Fruit fly (Drosophila melanogaster) whole organism, prepupa: ENCODE data around the gene CG42571.
A peak's percentile ranks its signal among the peaks of the same experiment; 100 is the strongest.

Experiments used
- CG10631 ChIP-seq: fragments of 200-800 bp; sonication (Bioruptor generic); optimal IDR thresholded peaks from 2 replicates; lab custom pipeline; 2016; ENCODE audit warnings: missing biosample characterization, missing genetic modification characterization
- CG10669 ChIP-seq: fragments of 200-800 bp; sonication (Bioruptor generic); optimal IDR thresholded peaks from 3 replicates; lab custom pipeline; 2018; ENCODE audit warnings: missing biosample characterization, mild to moderate bottlenecking, missing genetic modification characterization, moderate library complexity
- CG11294 ChIP-seq: fragments of 200-800 bp; sonication (Bioruptor generic); IDR thresholded peaks from 2 replicates; pipeline ENCODE4 v1.3.6; 2022; ENCODE audit warnings: missing biosample characterization, missing genetic modification characterization
- CG11762 ChIP-seq: fragments of 200-800 bp; sonication (Bioruptor generic); optimal IDR thresholded peaks from 3 replicates; lab custom pipeline; 2016; ENCODE audit warnings: missing biosample characterization, missing genetic modification characterization; ENCODE audit not compliant: insufficient read depth
- CG15336 ChIP-seq: fragments of 200-800 bp; sonication (Bioruptor generic); IDR thresholded peaks from 2 replicates; pipeline ENCODE4 v1.3.6; 2022; ENCODE audit warnings: missing biosample characterization, missing genetic modification characterization
- CG1621 ChIP-seq: fragments of 200-800 bp; sonication (Bioruptor generic); optimal IDR thresholded peaks from 3 replicates; lab custom pipeline; 2018; ENCODE audit warnings: missing biosample characterization, mild to moderate bottlenecking, missing genetic modification characterization
- CG16779 ChIP-seq: fragments of 200-800 bp; sonication (Bioruptor generic); optimal IDR thresholded peaks from 3 replicates; lab custom pipeline; 2017; ENCODE audit warnings: missing biosample characterization, mild to moderate bottlenecking, missing genetic modification characterization
- CG32006 ChIP-seq: fragments of 200-800 bp; sonication (Bioruptor generic); optimal IDR thresholded peaks from 3 replicates; lab custom pipeline; 2017; ENCODE audit warnings: missing biosample characterization, mild to moderate bottlenecking, missing genetic modification characterization
- CG3919 ChIP-seq: fragments of 200-800 bp; sonication (Bioruptor generic); optimal IDR thresholded peaks from 3 replicates; lab custom pipeline; 2016; ENCODE audit warnings: missing biosample characterization, missing genetic modification characterization
- CG6163 ChIP-seq: fragments of 200-800 bp; sonication (Bioruptor generic); IDR thresholded peaks from 3 replicates; pipeline ENCODE4 v1.3.6; 2022; ENCODE audit warnings: missing biosample characterization, missing genetic modification characterization
- CG6276 ChIP-seq: fragments of 200-800 bp; sonication (Bioruptor generic); optimal IDR thresholded peaks from 2 replicates; lab custom pipeline; 2017; ENCODE audit warnings: missing biosample characterization, mild to moderate bottlenecking, missing genetic modification characterization
- CG7368 ChIP-seq: fragments of 200-800 bp; sonication (Bioruptor generic); optimal IDR thresholded peaks from 3 replicates; lab custom pipeline; 2016; ENCODE audit warnings: missing biosample characterization, missing genetic modification characterization
- CG8119 ChIP-seq: fragments of 200-800 bp; sonication (Bioruptor generic); IDR thresholded peaks from 3 replicates; pipeline ENCODE4 v1.3.6; 2022; ENCODE audit warnings: missing biosample characterization, missing genetic modification characterization
- CG9139 ChIP-seq: fragments of 200-800 bp; sonication (Bioruptor generic); optimal IDR thresholded peaks from 3 replicates; lab custom pipeline; 2017; ENCODE audit warnings: missing biosample characterization, mild to moderate bottlenecking, missing genetic modification characterization
- Eip78C ChIP-seq: fragments of 200-800 bp; sonication (Bioruptor generic); peaks from one replicate; lab custom pipeline; 2016; ENCODE audit warnings: missing biosample characterization, missing genetic modification characterization
- Eip93F ChIP-seq: fragments of 200-800 bp; sonication (Bioruptor generic); optimal IDR thresholded peaks from 2 replicates; lab custom pipeline; 2016; ENCODE audit warnings: missing biosample characterization, mild to moderate bottlenecking, missing genetic modification characterization
- Ets96B ChIP-seq: fragments of 200-800 bp; optimal IDR thresholded peaks from 2 replicates; lab custom pipeline; 2019; ENCODE audit warnings: missing biosample characterization, mild to moderate bottlenecking, missing genetic modification characterization, moderate library complexity
- Gug ChIP-seq: fragments of 200-800 bp; sonication (Bioruptor generic); IDR thresholded peaks from 2 replicates; pipeline ENCODE4 v1.3.6; 2022; ENCODE audit warnings: missing biosample characterization, missing genetic modification characterization
- Hr38 ChIP-seq: sonication (Bioruptor generic); optimal IDR thresholded peaks from 2 replicates; lab custom pipeline; 2016; ENCODE audit warnings: missing biosample characterization, missing genetic modification characterization
- Lpt ChIP-seq: fragments of 200-800 bp; sonication (Bioruptor generic); optimal IDR thresholded peaks from 3 replicates; lab custom pipeline; 2016; ENCODE audit warnings: missing biosample characterization, missing genetic modification characterization
- Sox14 ChIP-seq: fragments of 200-800 bp; sonication (Bioruptor generic); optimal IDR thresholded peaks from 3 replicates; lab custom pipeline; 2016; ENCODE audit warnings: missing biosample characterization, missing genetic modification characterization
- achi ChIP-seq: fragments of 200-800 bp; sonication (Bioruptor generic); optimal IDR thresholded peaks from 3 replicates; lab custom pipeline; 2016; ENCODE audit warnings: missing biosample characterization, missing genetic modification characterization
- acj6 ChIP-seq: fragments of 200-800 bp; sonication (Bioruptor generic); optimal IDR thresholded peaks from 3 replicates; lab custom pipeline; 2016; ENCODE audit warnings: missing biosample characterization, missing genetic modification characterization
- cyc ChIP-seq: fragments of 200-800 bp; sonication (Bioruptor generic); optimal IDR thresholded peaks from 3 replicates; lab custom pipeline; 2016; ENCODE audit warnings: missing biosample characterization, missing genetic modification characterization
- dac ChIP-seq: fragments of 200-800 bp; sonication (Bioruptor generic); optimal IDR thresholded peaks from 2 replicates; lab custom pipeline; 2017; ENCODE audit warnings: missing biosample characterization, mild to moderate bottlenecking, missing genetic modification characterization
- dsx ChIP-seq: fragments of 200-800 bp; optimal IDR thresholded peaks from 3 replicates; lab custom pipeline; 2019; ENCODE audit warnings: missing biosample characterization, mild to moderate bottlenecking, missing genetic modification characterization, moderate library complexity; ENCODE audit not compliant: poor library complexity, severe bottlenecking
- eg ChIP-seq: fragments of 200-800 bp; sonication (Bioruptor generic); IDR thresholded peaks from 3 replicates; pipeline ENCODE4 v1.3.6; 2022; ENCODE audit warnings: missing biosample characterization, missing genetic modification characterization
- esn ChIP-seq: fragments of 200-800 bp; sonication (Bioruptor generic); optimal IDR thresholded peaks from 2 replicates; lab custom pipeline; 2016; ENCODE audit warnings: missing biosample characterization, mild to moderate bottlenecking, missing genetic modification characterization, moderate library complexity
- fd85E ChIP-seq: fragments of 200-800 bp; sonication (Bioruptor generic); optimal IDR thresholded peaks from 3 replicates; lab custom pipeline; 2016; ENCODE audit warnings: missing biosample characterization, missing genetic modification characterization
- fkh ChIP-seq: fragments of 200-800 bp; sonication (Bioruptor generic); optimal IDR thresholded peaks from 3 replicates; lab custom pipeline; 2017; ENCODE audit warnings: missing biosample characterization, mild to moderate bottlenecking, missing genetic modification characterization, moderate library complexity
- net ChIP-seq: fragments of 200-800 bp; sonication (Bioruptor generic); optimal IDR thresholded peaks from 3 replicates; lab custom pipeline; 2016; ENCODE audit warnings: missing biosample characterization, missing genetic modification characterization
- spab ChIP-seq: fragments of 200-800 bp; sonication (Bioruptor generic); optimal IDR thresholded peaks from 2 replicates; lab custom pipeline; 2017; ENCODE audit warnings: missing biosample characterization, mild to moderate bottlenecking, missing genetic modification characterization, missing genetic modification reagents
- ss ChIP-seq, 2 experiments: fragments of 200-800 bp; sonication (Bioruptor generic); optimal IDR thresholded peaks; 2 replicates in 1 of 2; 3 replicates in 1 of 2; lab custom pipeline; 2017 to 2018; ENCODE audit warnings: mild to moderate bottlenecking in 2 of 2, missing biosample characterization in 2 of 2, missing genetic modification characterization in 2 of 2, moderate library complexity in 1 of 2
- svp ChIP-seq: fragments of 200-800 bp; sonication (Bioruptor generic); peaks from one replicate; lab custom pipeline; 2016; ENCODE audit warnings: missing biosample characterization, missing genetic modification characterization
- vri ChIP-seq: fragments of 200-800 bp; sonication (Bioruptor generic); optimal IDR thresholded peaks from 3 replicates; lab custom pipeline; 2016; ENCODE audit warnings: missing biosample characterization, mild to moderate bottlenecking, missing genetic modification characterization

Gene CG42571

DNA sequence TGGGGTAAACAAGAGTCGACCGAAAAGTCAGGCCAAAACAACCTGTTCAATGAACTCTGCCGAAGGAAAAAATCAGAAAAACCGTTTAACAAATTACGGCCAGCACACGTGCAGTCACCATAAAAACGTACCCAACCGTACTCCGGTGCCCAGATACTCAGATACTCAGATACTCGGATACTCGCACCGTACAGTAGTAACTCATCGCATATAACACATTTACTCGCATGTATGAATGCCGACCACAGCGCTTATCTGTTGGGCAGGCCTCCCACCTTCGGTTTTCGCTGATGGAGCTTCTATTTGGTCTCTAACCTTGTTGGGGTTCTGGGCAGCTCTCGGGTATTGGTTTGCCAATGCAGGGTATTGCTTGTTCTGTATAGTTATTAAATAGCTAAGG lies 4.0 kb downstream of the CG42571 start:
- TF ChIP-seq Lpt (GFP tag; lab: Kevin White, UChicago) = no peak
- TF ChIP-seq Eip93F (GFP tag; lab: Kevin White, UChicago) = no peak
- no peak for TF ChIP-seq Sox14 (GFP tag; lab: Kevin White, UChicago)
- no peak for TF ChIP-seq dsx
- no peak for TF ChIP-seq CG10669 (GFP tag; lab: Kevin White, UChicago)

DNA sequence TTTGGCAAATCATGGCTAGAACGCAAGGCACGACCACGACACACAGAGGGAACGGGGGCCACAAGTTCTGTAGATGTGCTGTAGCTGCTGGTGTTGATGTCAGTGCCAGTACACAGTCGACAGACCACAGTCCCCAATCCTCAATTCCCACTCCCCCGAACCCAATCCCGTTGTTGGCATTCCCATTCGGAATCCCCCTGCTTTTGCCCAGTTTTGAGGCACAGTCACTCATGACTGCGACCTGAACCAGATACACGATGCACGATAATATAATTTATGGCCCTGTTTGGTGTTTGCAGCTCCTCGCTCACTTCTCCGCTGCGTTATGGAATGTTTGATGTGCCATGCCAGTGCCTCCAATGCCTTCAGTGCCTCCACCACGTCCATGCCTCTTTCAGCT lies 4.7 kb downstream of the CG42571 start:
- TF ChIP-seq acj6 (no peak), CG11762 (GFP tag; lab: Kevin White, UChicago) (no peak), CG8119 (GFP tag; lab: Robert Waterston, UW) (no peak), CG11294 (no peak), Hr38 (GFP tag; lab: Kevin White, UChicago) (no peak), spab (no peak)
- TF ChIP-seq, all 60 proteins: peak for 0

DNA sequence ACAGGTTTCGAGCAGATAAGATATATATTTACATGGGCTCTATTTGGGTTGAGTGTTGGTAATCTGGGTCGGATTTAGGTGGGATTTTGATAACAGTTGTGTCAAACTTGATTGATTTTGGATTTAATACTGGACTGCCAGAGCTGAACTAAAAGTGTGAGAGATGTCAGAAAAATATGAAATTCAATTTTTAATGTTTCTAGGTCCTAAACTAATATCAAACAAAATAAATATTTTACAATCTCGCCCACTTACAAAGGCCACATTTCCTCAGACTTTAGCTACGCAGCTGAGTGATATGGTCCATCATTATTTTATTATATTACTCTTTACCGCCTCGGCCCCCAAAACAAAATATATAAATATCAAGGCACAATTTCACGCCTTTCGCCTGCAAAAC lies 10.5 kb downstream of the CG42571 start:
- no peak for TF ChIP-seq CG32006 (GFP tag; lab: Kevin White, UChicago)
- TF ChIP-seq Eip78C (GFP tag; lab: Kevin White, UChicago) = no peak
- no peak for TF ChIP-seq net (GFP tag; lab: Kevin White, UChicago)
- TF ChIP-seq CG9139 (GFP tag; lab: Kevin White, UChicago) = no peak
- peak; percentile 26 for TF ChIP-seq fkh (GFP tag; lab: Kevin White, UChicago)
- TF ChIP-seq eg (GFP tag; lab: Robert Waterston, UW) = no peak
- TF ChIP-seq achi (GFP tag; lab: Kevin White, UChicago) = no peak
- peak; percentile 31 for TF ChIP-seq svp (GFP tag; lab: Kevin White, UChicago)
- TF ChIP-seq fd85E (GFP tag; lab: Kevin White, UChicago) = no peak
- no peak for TF ChIP-seq CG10631 (GFP tag; lab: Kevin White, UChicago)
- TF ChIP-seq CG6276 (GFP tag; lab: Kevin White, UChicago) = no peak
- no peak for TF ChIP-seq vri (GFP tag; lab: Kevin White, UChicago)
- TF ChIP-seq ss (GFP tag; optimal IDR thresholded peaks at IDR 0.05; lab: Kevin White, UChicago) = no peak
- no peak for TF ChIP-seq CG7368 (GFP tag; lab: Kevin White, UChicago)
- TF ChIP-seq, all 60 proteins: peak for 2

DNA sequence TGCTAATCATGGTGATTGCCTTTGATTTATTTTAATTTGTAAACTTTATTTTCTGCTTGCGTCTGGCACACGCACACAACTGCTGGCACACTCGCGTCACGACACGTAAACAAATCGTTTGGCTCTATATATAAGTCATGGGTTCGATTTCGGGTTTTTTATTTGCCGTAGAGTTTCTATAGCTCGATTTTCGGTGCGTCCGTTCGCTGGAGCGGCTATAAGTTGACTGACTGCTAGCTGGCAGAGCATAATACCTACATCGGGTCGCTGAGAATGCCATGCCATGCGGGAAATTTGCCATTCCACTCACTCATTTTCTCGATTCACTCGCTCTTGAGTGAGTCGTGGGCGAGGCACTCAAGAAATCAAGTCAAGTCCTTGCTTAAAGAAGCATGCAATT lies 11.9 kb downstream of the CG42571 start, which contains the start of gene comm:
Gene comm, minus strand, starts transcription at position 236 of the 400 bp plus-strand sequence.
- peak; percentile 59; the same call in 1 of the 3 replicates for TF ChIP-seq eg (GFP tag; lab: Robert Waterston, UW)
- no peak for TF ChIP-seq cyc
- TF ChIP-seq Eip78C (GFP tag; lab: Kevin White, UChicago) = peak; percentile 57
- peak; percentile 1 for TF ChIP-seq CG3919
- peak; percentile 13 to 28 for TF ChIP-seq ss (GFP tag; optimal IDR thresholded peaks at IDR 0.05; lab: Kevin White, UChicago)
- no peak for TF ChIP-seq Lpt (GFP tag; lab: Kevin White, UChicago)
- TF ChIP-seq CG8119 (GFP tag; lab: Robert Waterston, UW) = 0 out of 3 replicates have a peak, but pooled peaks have one; percentile 20
- TF ChIP-seq CG9139 (GFP tag; lab: Kevin White, UChicago) = peak; percentile 48
- peak; percentile 72 for TF ChIP-seq fkh (GFP tag; lab: Kevin White, UChicago)
- no peak for TF ChIP-seq Ets96B (tag; lab: Kevin White, UChicago)
- peak; percentile 7 for TF ChIP-seq vri (GFP tag; lab: Kevin White, UChicago)
- peak; percentile 69 for TF ChIP-seq CG6163 (GFP tag; lab: Robert Waterston, UW)
- peak; percentile 39 for TF ChIP-seq dsx
- peak; percentile 47 for TF ChIP-seq CG1621 (tag; lab: Kevin White, UChicago)
- peak; percentile 7 for TF ChIP-seq CG16779 (tag; lab: Kevin White, UChicago)
- TF ChIP-seq, all 60 proteins: peak for 12

DNA sequence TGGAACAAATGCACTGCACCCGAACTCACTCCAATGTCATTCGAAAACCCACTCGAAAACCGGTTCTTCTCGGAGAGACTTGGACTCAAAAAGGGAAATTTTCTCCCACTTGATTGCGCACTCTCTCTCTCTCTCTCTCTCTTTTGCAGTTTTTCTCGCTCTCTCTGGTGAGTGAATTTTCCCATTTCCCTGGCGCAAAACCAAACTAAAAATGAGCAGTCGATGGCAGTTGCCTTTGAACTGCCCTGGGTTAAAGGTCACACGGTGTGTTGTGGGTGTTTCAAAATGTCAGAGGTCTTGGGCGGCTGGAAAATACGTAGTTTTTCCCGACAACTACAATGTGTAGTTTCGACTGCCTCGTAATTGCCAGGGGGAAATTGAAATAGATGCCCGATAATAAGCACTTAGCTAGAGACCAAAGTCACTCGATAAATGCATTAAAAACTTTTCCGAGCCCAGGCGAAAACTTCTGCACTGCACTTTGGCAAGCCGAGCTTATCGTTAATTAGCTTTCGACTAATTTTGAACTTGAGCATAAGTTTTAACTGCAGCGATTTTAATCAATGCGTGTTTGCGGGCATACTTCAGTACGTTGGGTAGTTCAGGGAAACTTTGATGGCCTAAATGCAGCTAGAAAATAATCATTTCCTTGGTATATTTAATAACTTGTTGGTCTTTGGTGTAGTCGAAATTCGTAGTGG lies 13.2 kb downstream of the CG42571 start:
- TF ChIP-seq dsx = peak; percentile 34
- no peak for TF ChIP-seq CG16779 (tag; lab: Kevin White, UChicago)
- TF ChIP-seq dac (GFP tag; lab: Kevin White, UChicago) = no peak
- no peak for TF ChIP-seq CG10631 (GFP tag; lab: Kevin White, UChicago)
- TF ChIP-seq CG3919 = peak; percentile 13
- peak; percentile 14 for TF ChIP-seq net (GFP tag; lab: Kevin White, UChicago)
- TF ChIP-seq CG15336 (GFP tag; lab: Robert Waterston, UW) = peak; percentile 20; the same call in 1 of the 2 replicates
- no peak for TF ChIP-seq achi (GFP tag; lab: Kevin White, UChicago)
- 0 out of 3 replicates have a peak, but pooled peaks have one; percentile 22 for TF ChIP-seq CG6163 (GFP tag; lab: Robert Waterston, UW)
- TF ChIP-seq eg (GFP tag; lab: Robert Waterston, UW) = peak; percentile 40; the same call in 1 of the 3 replicates
- TF ChIP-seq svp (GFP tag; lab: Kevin White, UChicago) = peak; percentile 49
- TF ChIP-seq Eip78C (GFP tag; lab: Kevin White, UChicago) = peak; percentile 4
- no peak for TF ChIP-seq Gug (GFP tag; lab: Robert Waterston, UW)
- TF ChIP-seq esn = no peak
